Worm (Caenorhabditis elegans) whole organism, late embryonic: ENCODE measurements around the gene fis-2.

Source experiments
- C08G9.2 ChIP-seq: sonication (generic microtip); optimal IDR thresholded peaks from 2 replicates; lab custom pipeline; 2016; ENCODE audit warnings: mild to moderate bottlenecking, missing genetic modification characterization, moderate library complexity, missing compliant biosample characterization
- F13H6.1 ChIP-seq: sonication (generic microtip); optimal IDR thresholded peaks from 2 replicates; lab custom pipeline; 2016; ENCODE audit warnings: missing genetic modification characterization, missing compliant biosample characterization
- K09A11.1 ChIP-seq: sonication (generic microtip); optimal IDR thresholded peaks from 2 replicates; lab custom pipeline; 2017; ENCODE audit warnings: antibody characterized with exemption, mild to moderate bottlenecking, missing genetic modification characterization, missing compliant biosample characterization; ENCODE audit not compliant: insufficient read depth
- Y22D7AL.16 ChIP-seq: sonication (generic microtip); optimal IDR thresholded peaks from 2 replicates; lab custom pipeline; 2016; ENCODE audit warnings: missing genetic modification characterization, missing compliant biosample characterization
- ceh-18 ChIP-seq: sonication (generic microtip); optimal IDR thresholded peaks from 2 replicates; lab custom pipeline; 2016; ENCODE audit warnings: missing genetic modification characterization, missing compliant biosample characterization
- ceh-22 ChIP-seq: sonication (generic microtip); optimal IDR thresholded peaks from 2 replicates; lab custom pipeline; 2017; ENCODE audit warnings: missing biosample characterization, missing genetic modification characterization
- ceh-24 ChIP-seq: sonication (generic microtip); optimal IDR thresholded peaks from 2 replicates; lab custom pipeline; 2016; ENCODE audit warnings: mild to moderate bottlenecking, missing genetic modification characterization, missing compliant biosample characterization
- ceh-30 ChIP-seq: fragments of 150-350 bp; optimal IDR thresholded peaks from 2 replicates; lab custom pipeline; 2014; ENCODE audit warnings: missing biosample characterization, missing genetic modification characterization
- ceh-34 ChIP-seq: sonication (generic microtip); optimal IDR thresholded peaks from 2 replicates; lab custom pipeline; 2016; ENCODE audit warnings: mild to moderate bottlenecking, missing genetic modification characterization, missing compliant biosample characterization
- ceh-45 ChIP-seq: fragments of 200-800 bp; sonication (Bioruptor generic); IDR thresholded peaks from 2 replicates; pipeline ENCODE4 v1.3.6; 2022; ENCODE audit warnings: missing genetic modification reagents, missing genetic modification characterization, missing compliant biosample characterization
- ceh-48 ChIP-seq: sonication (generic microtip); optimal IDR thresholded peaks from 2 replicates; lab custom pipeline; 2016; ENCODE audit warnings: missing genetic modification characterization, inconsistent platforms, missing compliant biosample characterization
- ceh-6 ChIP-seq: fragments of 200-800 bp; sonication (Bioruptor generic); optimal IDR thresholded peaks from 2 replicates; lab custom pipeline; 2018; ENCODE audit warnings: mild to moderate bottlenecking, missing genetic modification characterization, missing compliant biosample characterization
- che-1 ChIP-seq: sonication (generic microtip); optimal IDR thresholded peaks from 2 replicates; lab custom pipeline; 2016; ENCODE audit warnings: mild to moderate bottlenecking, missing genetic modification characterization, missing compliant biosample characterization
- dmd-4 ChIP-seq: sonication (generic microtip); optimal IDR thresholded peaks from 2 replicates; lab custom pipeline; 2016; ENCODE audit warnings: borderline replicate concordance, missing genetic modification characterization, missing compliant biosample characterization
- dve-1 ChIP-seq: sonication (generic microtip); optimal IDR thresholded peaks from 2 replicates; lab custom pipeline; 2017; ENCODE audit warnings: antibody characterized with exemption, mild to moderate bottlenecking, missing genetic modification characterization, missing compliant biosample characterization
- elt-2 ChIP-seq: sonication (generic microtip); optimal IDR thresholded peaks from 2 replicates; lab custom pipeline; 2016; ENCODE audit warnings: missing genetic modification reagents, missing genetic modification characterization, missing compliant biosample characterization
- elt-4 ChIP-seq: sonication (generic microtip); optimal IDR thresholded peaks from 2 replicates; lab custom pipeline; 2016; ENCODE audit warnings: missing genetic modification characterization, missing compliant biosample characterization
- eyg-1 ChIP-seq: sonication (generic microtip); optimal IDR thresholded peaks from 2 replicates; lab custom pipeline; 2016; ENCODE audit warnings: missing genotype, missing genetic modification characterization, missing compliant biosample characterization
- fkh-10 ChIP-seq: fragments of 150-350 bp; optimal IDR thresholded peaks from 2 replicates; lab custom pipeline; 2014; ENCODE audit warnings: missing biosample characterization, missing genetic modification reagents, missing genetic modification characterization
- hlh-15 ChIP-seq: sonication (generic microtip); optimal IDR thresholded peaks from 2 replicates; lab custom pipeline; 2016; ENCODE audit warnings: missing genetic modification characterization, missing compliant biosample characterization
- hlh-6 ChIP-seq: sonication (generic microtip); optimal IDR thresholded peaks from 2 replicates; lab custom pipeline; 2016; ENCODE audit warnings: missing genotype, missing genetic modification characterization, missing compliant biosample characterization
- lim-6 ChIP-seq: sonication (generic microtip); optimal IDR thresholded peaks from 2 replicates; lab custom pipeline; 2016; ENCODE audit warnings: missing genetic modification characterization, missing compliant biosample characterization
- lin-11 ChIP-seq: fragments of 200-800 bp; sonication (Bioruptor generic); optimal IDR thresholded peaks from 2 replicates; lab custom pipeline; 2018; ENCODE audit warnings: mild to moderate bottlenecking, missing genetic modification characterization, missing compliant biosample characterization
- madf-2 ChIP-seq: sonication (generic microtip); optimal IDR thresholded peaks from 2 replicates; lab custom pipeline; 2017; ENCODE audit warnings: missing genetic modification characterization, missing compliant biosample characterization
- nfya-1 ChIP-seq: sonication (generic microtip); optimal IDR thresholded peaks from 2 replicates; lab custom pipeline; 2017; ENCODE audit warnings: missing genetic modification characterization, mild to moderate bottlenecking, missing compliant biosample characterization, antibody characterized with exemption, moderate library complexity
- nhr-11 ChIP-seq: fragments of 150-350 bp; optimal IDR thresholded peaks from 2 replicates; lab custom pipeline; 2014; ENCODE audit warnings: missing biosample characterization, missing genetic modification characterization
- nhr-232 ChIP-seq: sonication (generic microtip); optimal IDR thresholded peaks from 2 replicates; lab custom pipeline; 2016; ENCODE audit warnings: missing genetic modification characterization, missing compliant biosample characterization
- npax-4 ChIP-seq: sonication (generic microtip); optimal IDR thresholded peaks from 2 replicates; lab custom pipeline; 2016; ENCODE audit warnings: missing genetic modification characterization, missing compliant biosample characterization
- pha-2 ChIP-seq: sonication (generic microtip); optimal IDR thresholded peaks from 2 replicates; lab custom pipeline; 2017; ENCODE audit warnings: mild to moderate bottlenecking, missing genetic modification characterization, missing compliant biosample characterization
- pqm-1 ChIP-seq: sonication (generic microtip); optimal IDR thresholded peaks from 2 replicates; lab custom pipeline; 2016; ENCODE audit warnings: missing genetic modification characterization, missing compliant biosample characterization
- pros-1 ChIP-seq: fragments of 150-350 bp; optimal IDR thresholded peaks from 2 replicates; lab custom pipeline; 2014; ENCODE audit warnings: missing biosample characterization, missing genetic modification reagents, missing genetic modification characterization
- ref-2 ChIP-seq: sonication (generic microtip); optimal IDR thresholded peaks from 2 replicates; lab custom pipeline; 2016; ENCODE audit warnings: missing genetic modification characterization, missing compliant biosample characterization
- rnt-1 ChIP-seq: sonication (generic microtip); optimal IDR thresholded peaks from 2 replicates; lab custom pipeline; 2016; ENCODE audit warnings: missing genetic modification characterization, missing compliant biosample characterization
- sdc-2 ChIP-seq: sonication (generic microtip); optimal IDR thresholded peaks from 2 replicates; lab custom pipeline; 2016; ENCODE audit warnings: missing genotype, missing genetic modification characterization, missing compliant biosample characterization
- sox-2 ChIP-seq: fragments of 200-800 bp; sonication (Bioruptor generic); IDR thresholded peaks from 2 replicates; pipeline ENCODE4 v1.3.6; 2022; ENCODE audit warnings: missing genetic modification reagents, missing genetic modification characterization, missing compliant biosample characterization
- sox-4 ChIP-seq: sonication (generic microtip); optimal IDR thresholded peaks from 2 replicates; lab custom pipeline; 2017; ENCODE audit warnings: mild to moderate bottlenecking, missing genetic modification characterization, inconsistent platforms, missing compliant biosample characterization
- syd-9 ChIP-seq: sonication (generic microtip); optimal IDR thresholded peaks from 2 replicates; lab custom pipeline; 2016; ENCODE audit warnings: mild to moderate bottlenecking, missing genetic modification characterization, moderate library complexity, missing compliant biosample characterization
- tbx-2 ChIP-seq: sonication (generic microtip); optimal IDR thresholded peaks from 2 replicates; lab custom pipeline; 2016; ENCODE audit warnings: missing genetic modification characterization, missing compliant biosample characterization
- tbx-7 ChIP-seq: sonication (generic microtip); optimal IDR thresholded peaks from 2 replicates; lab custom pipeline; 2016; ENCODE audit warnings: missing genotype, missing genetic modification characterization, missing compliant biosample characterization
- ttx-3 ChIP-seq: sonication (generic microtip); optimal IDR thresholded peaks from 2 replicates; lab custom pipeline; 2016; ENCODE audit warnings: missing genetic modification reagents, missing genetic modification characterization, missing compliant biosample characterization
- unc-42 ChIP-seq: sonication (generic microtip); optimal IDR thresholded peaks from 2 replicates; lab custom pipeline; 2016; ENCODE audit warnings: missing genotype, missing genetic modification characterization, missing compliant biosample characterization
- zip-5 ChIP-seq: sonication (generic microtip); optimal IDR thresholded peaks from 2 replicates; lab custom pipeline; 2016; ENCODE audit warnings: missing genetic modification characterization, missing compliant biosample characterization
- ztf-16 ChIP-seq: sonication (generic microtip); optimal IDR thresholded peaks from 2 replicates; lab custom pipeline; 2017; ENCODE audit warnings: missing genetic modification characterization, missing compliant biosample characterization

Gene fis-2

ce11 chrX:8302299-8302698 is 17.3 kb upstream of the fis-2 start, which contains the start of gene inx-5:
Gene inx-5, minus strand, starts transcription at chrX:8302399.
- TF ChIP-seq C08G9.2 (tag; lab: Kevin White, UChicago): no peak
- TF ChIP-seq ceh-6 (GFP tag; lab: Kevin White, UChicago): no peak
- no peak for TF ChIP-seq nfya-1 (tag; lab: Kevin White, UChicago)
- no peak for TF ChIP-seq ceh-24
- no peak for TF ChIP-seq F13H6.1 (tag; lab: Kevin White, UChicago)
- no peak for TF ChIP-seq unc-42 (tag; lab: Kevin White, UChicago)
- no peak for TF ChIP-seq dve-1
- no peak for TF ChIP-seq madf-2 (tag; lab: Kevin White, UChicago)
- no peak for TF ChIP-seq tbx-7
- no peak for TF ChIP-seq elt-4 (tag; lab: Kevin White, UChicago)
- TF ChIP-seq zip-5: no peak
- TF ChIP-seq sox-4 (tag; lab: Kevin White, UChicago): no peak
- no peak for TF ChIP-seq ref-2 (tag; lab: Kevin White, UChicago)
- TF ChIP-seq dmd-4 (tag; lab: Kevin White, UChicago): no peak
- TF ChIP-seq pqm-1 (tag; lab: Kevin White, UChicago): no peak

ce11 chrX:8299554-8299953 is 14.5 kb upstream of the fis-2 start, which contains the start of gene ced-13:
Gene ced-13, minus strand, starts transcription at chrX:8299654.
- TF ChIP-seq ceh-24 (no peak), lin-11 (tag; lab: Kevin White, UChicago) (no peak), ztf-16 (tag; lab: Kevin White, UChicago) (no peak), ceh-22 (tag; lab: Kevin White, UChicago) (no peak), lim-6 (no peak), madf-2 (tag; lab: Kevin White, UChicago) (no peak), pha-2 (tag; lab: Kevin White, UChicago) (no peak), hlh-6 (tag; lab: Kevin White, UChicago) (no peak), syd-9 (tag; lab: Kevin White, UChicago) (no peak), nhr-11 (no peak), elt-2 (tag; lab: Kevin White, UChicago) (no peak), ceh-30 (tag; lab: Kevin White, UChicago) (no peak), ref-2 (tag; lab: Kevin White, UChicago) (no peak), zip-5 (no peak), ceh-48 (tag; lab: Kevin White, UChicago) (no peak), ceh-34 (tag; lab: Kevin White, UChicago) (no peak), npax-4 (tag; lab: Kevin White, UChicago) (no peak), nhr-232 (tag; lab: Kevin White, UChicago) (no peak), hlh-15 (tag; lab: Kevin White, UChicago) (no peak), fkh-10 (GFP tag; lab: Kevin White, UChicago) (no peak)
- TF ChIP-seq, all 69 proteins: peak for 0

- no peak for TF ChIP-seq che-1 (tag; lab: Kevin White, UChicago)
- no peak for TF ChIP-seq eyg-1 (tag; lab: Kevin White, UChicago)
- TF ChIP-seq syd-9 (tag; lab: Kevin White, UChicago): no peak
Observed at ce11 chrX:8297333-8297732, 12.3 kb upstream of the fis-2 start.

ce11 chrX:8294586-8294985 is 9.6 kb upstream of the fis-2 start, which contains the start of gene R09F10.3:
Gene R09F10.3, plus strand, starts transcription at chrX:8294625.
- TF ChIP-seq rnt-1 (tag; lab: Kevin White, UChicago): no peak
- no peak for TF ChIP-seq nhr-11
- TF ChIP-seq syd-9 (tag; lab: Kevin White, UChicago): no peak
- TF ChIP-seq sox-2 (GFP tag; lab: Robert Waterston, UW): no peak
- no peak for TF ChIP-seq unc-42 (tag; lab: Kevin White, UChicago)
- TF ChIP-seq Y22D7AL.16: no peak
- no peak for TF ChIP-seq ttx-3 (tag; lab: Kevin White, UChicago)
- TF ChIP-seq ceh-6 (GFP tag; lab: Kevin White, UChicago): no peak
- TF ChIP-seq pros-1 (tag; lab: Kevin White, UChicago): no peak
- no peak for TF ChIP-seq tbx-2 (tag; lab: Kevin White, UChicago)
- TF ChIP-seq F13H6.1 (tag; lab: Kevin White, UChicago): no peak
- TF ChIP-seq lim-6: no peak
- TF ChIP-seq pha-2 (tag; lab: Kevin White, UChicago): no peak
- TF ChIP-seq ceh-18 (tag; lab: Kevin White, UChicago): no peak
- no peak for TF ChIP-seq ceh-45 (GFP tag; lab: Robert Waterston, UW)
- no peak for TF ChIP-seq K09A11.1 (tag; lab: Kevin White, UChicago)
- no peak for TF ChIP-seq hlh-6 (tag; lab: Kevin White, UChicago)
- no peak for TF ChIP-seq sdc-2 (tag; lab: Kevin White, UChicago)
- TF ChIP-seq hlh-15 (tag; lab: Kevin White, UChicago): no peak
- TF ChIP-seq nhr-232 (tag; lab: Kevin White, UChicago): no peak
